Worm (Caenorhabditis elegans): ENCODE measurements around the gene C05D11.13.

The C05D11.13 gene

DNA sequence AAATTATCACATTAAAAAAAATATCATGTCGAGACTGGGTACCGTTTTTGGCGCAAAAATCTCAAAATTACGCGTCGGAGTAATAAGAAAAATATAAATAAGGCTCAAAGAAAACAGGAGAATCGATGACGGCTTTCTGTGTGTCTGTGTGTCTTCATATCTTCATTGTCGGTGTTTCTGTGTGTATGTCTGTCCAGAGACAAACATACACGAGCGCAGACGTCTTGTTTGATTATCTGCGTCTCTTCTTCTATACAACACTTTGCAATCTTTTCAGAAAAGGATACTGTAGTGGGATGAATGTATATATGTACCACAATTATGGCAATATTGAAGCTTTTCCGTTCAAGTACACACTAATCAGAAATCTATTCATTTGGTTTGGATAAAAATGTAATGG lies at the start of gene C05D11.13:
Gene C05D11.13, minus strand, starts transcription at position 252 of the 400 bp plus-strand sequence.
- TF ChIP-seq M03D4.4 (tag; optimal IDR thresholded peaks at IDR 0.05) (peak; percentile 17), unc-120 (tag; optimal IDR thresholded peaks at IDR 0.05; ENCODE audit: poor library complexity, severe bottlenecking) (peak; percentile 37), pha-4 (tag; optimal IDR thresholded peaks at IDR 0.05) (peak; percentile 68), nhr-2 (tag; optimal IDR thresholded peaks at IDR 0.05) (no peak), tbx-8 (GFP tag; optimal IDR thresholded peaks at IDR 0.05) (no peak), mls-2 (tag; optimal IDR thresholded peaks at IDR 0.05) (peak; percentile 3), lsy-2 (tag; optimal IDR thresholded peaks at IDR 0.05) (peak; percentile 43), ham-2 (GFP tag; optimal IDR thresholded peaks at IDR 0.05) (peak; percentile 10), nhr-76 (tag; optimal IDR thresholded peaks at IDR 0.05) (no peak)

- no peak for TF ChIP-seq nhr-28 (tag; optimal IDR thresholded peaks at IDR 0.05)
- TF ChIP-seq unc-39 (tag; optimal IDR thresholded peaks at IDR 0.05), result no peak
- no peak for TF ChIP-seq pha-4 (tag; optimal IDR thresholded peaks at IDR 0.05)
- TF ChIP-seq blmp-1 (tag; optimal IDR thresholded peaks at IDR 0.05), result no peak
- TF ChIP-seq flh-1 (GFP tag; optimal IDR thresholded peaks at IDR 0.05), result no peak
- no peak for TF ChIP-seq ces-1 (GFP tag; optimal IDR thresholded peaks at IDR 0.05)
- no peak for TF ChIP-seq ceh-39 (tag; optimal IDR thresholded peaks at IDR 0.05)
- no peak for TF ChIP-seq mab-5 (tag; optimal IDR thresholded peaks at IDR 0.05)
- no peak for TF ChIP-seq ham-2 (GFP tag; optimal IDR thresholded peaks at IDR 0.05)
- TF ChIP-seq lin-13 (tag; optimal IDR thresholded peaks at IDR 0.05), result no peak
- TF ChIP-seq tbx-8 (GFP tag; optimal IDR thresholded peaks at IDR 0.05), result no peak
- no peak for TF ChIP-seq cnd-1 (tag; optimal IDR thresholded peaks at IDR 0.05)
- no peak for TF ChIP-seq ceh-43 (GFP tag; optimal IDR thresholded peaks at IDR 0.05)
- TF ChIP-seq nhr-2 (tag; optimal IDR thresholded peaks at IDR 0.05), result no peak
- TF ChIP-seq lin-32 (GFP tag; optimal IDR thresholded peaks at IDR 0.05), result no peak
Observed at ce11 chrIII:6492807-6493206, 48.4 kb upstream of the C05D11.13 start, which contains the start of gene srb-11. Gene srb-11 (minus strand): TSS chrIII:6492907.

- TF ChIP-seq bed-3 (GFP tag; optimal IDR thresholded peaks at IDR 0.05), result no peak
- TF ChIP-seq ceh-83 (GFP tag; optimal IDR thresholded peaks at IDR 0.05), result no peak
- no peak for TF ChIP-seq snpc-4 (tag; optimal IDR thresholded peaks at IDR 0.05)
- TF ChIP-seq unc-62 (GFP tag; optimal IDR thresholded peaks at IDR 0.05), result no peak
- TF ChIP-seq mab-5 (tag; optimal IDR thresholded peaks at IDR 0.05), result no peak
- no peak for TF ChIP-seq unc-39 (tag; optimal IDR thresholded peaks at IDR 0.05)
- no peak for TF ChIP-seq ceh-43 (GFP tag; optimal IDR thresholded peaks at IDR 0.05)
- TF ChIP-seq cnd-1 (tag; optimal IDR thresholded peaks at IDR 0.05), result no peak
- TF ChIP-seq lin-32 (GFP tag; optimal IDR thresholded peaks at IDR 0.05), result no peak
Observed at ce11 chrIII:6490989-6491388, 46.6 kb upstream of the C05D11.13 start.

DNA sequence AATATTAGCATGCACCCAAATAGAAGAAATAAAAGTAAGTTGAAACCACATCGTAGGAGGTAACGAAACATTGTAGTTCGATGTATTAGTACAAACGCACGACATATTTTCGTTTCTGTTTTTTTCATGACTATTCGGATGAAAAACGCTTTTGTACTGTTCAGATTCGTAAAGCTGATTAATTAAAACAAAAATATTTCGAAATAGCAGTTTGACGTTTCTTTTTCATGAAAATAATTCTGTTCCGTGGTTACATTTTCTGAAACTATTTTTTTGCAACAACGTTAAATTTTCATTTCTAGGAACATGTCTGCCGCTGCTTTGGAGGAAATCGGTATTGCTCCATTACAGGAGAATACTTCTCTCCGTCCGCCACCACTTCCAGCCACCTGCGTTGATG lies 45.1 kb upstream of the C05D11.13 start, which contains the start of gene rpt-3:
Gene rpt-3, plus strand, starts transcription at position 301 of the 400 bp plus-strand sequence.
- TF ChIP-seq elt-1 (tag; optimal IDR thresholded peaks at IDR 0.05; ENCODE audit: borderline replicate concordance, insufficient read depth), result no peak
- TF ChIP-seq ceh-43 (GFP tag; optimal IDR thresholded peaks at IDR 0.05), result no peak
- no peak for TF ChIP-seq blmp-1 (tag; optimal IDR thresholded peaks at IDR 0.05)
- no peak for TF ChIP-seq ceh-83 (GFP tag; optimal IDR thresholded peaks at IDR 0.05)
- no peak for TF ChIP-seq unc-120 (tag; optimal IDR thresholded peaks at IDR 0.05; ENCODE audit: poor library complexity, severe bottlenecking)
- TF ChIP-seq lin-13 (tag; optimal IDR thresholded peaks at IDR 0.05), result no peak
- no peak for TF ChIP-seq zip-8 (tag; optimal IDR thresholded peaks at IDR 0.05)
- TF ChIP-seq sem-2 (GFP tag; optimal IDR thresholded peaks at IDR 0.05), result no peak
- TF ChIP-seq lsy-2 (tag; optimal IDR thresholded peaks at IDR 0.05), result no peak
- no peak for TF ChIP-seq ham-2 (GFP tag; optimal IDR thresholded peaks at IDR 0.05)
- TF ChIP-seq mls-2 (tag; optimal IDR thresholded peaks at IDR 0.05), result no peak
- TF ChIP-seq hlh-1 (tag; optimal IDR thresholded peaks at IDR 0.05), result no peak
- TF ChIP-seq nhr-12 (tag; optimal IDR thresholded peaks at IDR 0.05), result no peak
- no peak for TF ChIP-seq ces-1 (GFP tag; optimal IDR thresholded peaks at IDR 0.05)
- TF ChIP-seq unc-62 (GFP tag; optimal IDR thresholded peaks at IDR 0.05), result no peak
- TF ChIP-seq M03D4.4 (tag; optimal IDR thresholded peaks at IDR 0.05), result no peak
- no peak for TF ChIP-seq snpc-4 (tag; optimal IDR thresholded peaks at IDR 0.05)
- no peak for TF ChIP-seq elt-3 (tag; optimal IDR thresholded peaks at IDR 0.05)
- TF ChIP-seq sptf-1 (tag; optimal IDR thresholded peaks at IDR 0.05), result no peak

DNA sequence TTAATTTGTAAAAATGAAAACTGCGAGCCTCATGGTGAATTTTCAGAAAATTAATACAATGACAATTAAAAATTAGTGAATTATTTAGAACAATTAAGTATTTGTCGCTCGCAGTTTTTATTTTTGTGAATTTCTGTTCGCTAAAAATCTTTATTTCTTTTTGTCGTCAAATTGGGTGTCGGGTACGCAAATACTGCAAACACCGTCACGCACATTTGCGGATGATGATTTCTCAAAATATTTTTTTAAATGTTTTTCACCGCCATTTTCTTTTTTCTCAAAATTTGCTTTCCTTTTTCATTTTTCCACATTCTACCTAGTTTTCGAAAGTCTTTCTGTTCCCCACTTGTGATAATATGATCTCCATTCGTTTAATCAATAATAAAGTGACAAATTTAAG lies 44.5 kb upstream of the C05D11.13 start:
- TF ChIP-seq unc-62 (GFP tag; optimal IDR thresholded peaks at IDR 0.05) (no peak), ceh-43 (GFP tag; optimal IDR thresholded peaks at IDR 0.05) (peak; percentile 62), ztf-11 (tag; optimal IDR thresholded peaks at IDR 0.05) (no peak), lsy-2 (tag; optimal IDR thresholded peaks at IDR 0.05) (peak; percentile 30), unc-39 (tag; optimal IDR thresholded peaks at IDR 0.05) (no peak), nhr-237 (tag; optimal IDR thresholded peaks at IDR 0.05) (peak; percentile 2), mep-1 (tag; optimal IDR thresholded peaks at IDR 0.05) (peak; percentile 39), tbx-8 (GFP tag; optimal IDR thresholded peaks at IDR 0.05) (no peak), ces-1 (GFP tag; optimal IDR thresholded peaks at IDR 0.05) (peak; percentile 37)

Data from whole organism, mixed stage, embryonic.